Worm (Caenorhabditis elegans): ENCODE results near the gene T10G3.1.

T10G3.1 gene

ce11 chrV:13420640-13421039, 52.8 kb downstream of the T10G3.1 start, which contains the start of gene srv-8:
Gene srv-8 (minus strand): TSS chrV:13420740.
- TF ChIP-seq ztf-3 (GFP tag; optimal IDR thresholded peaks at IDR 0.05), result no peak
- no peak for TF ChIP-seq bed-1 (GFP tag; IDR thresholded peaks at IDR 0.05)
- TF ChIP-seq hsf-1 (GFP tag; IDR thresholded peaks at IDR 0.05), result no peak
- no peak for TF ChIP-seq die-1 (tag; optimal IDR thresholded peaks at IDR 0.05)
- TF ChIP-seq hmg-1.2 (GFP tag; IDR thresholded peaks at IDR 0.05), result no peak

Data from whole organism, young adult.